Fruit fly (Drosophila melanogaster): ENCODE data around the gene CG5641.

- TF ChIP-seq Gug (GFP tag; IDR thresholded peaks at IDR 0.05) (no peak), CG34406 (GFP tag; optimal IDR thresholded peaks at IDR 0.05) (no peak)
Observed at dm6 chr3R:12423997-12424396, 5.1 kb downstream of the CG5641 start.
